Worm (Caenorhabditis elegans) whole organism, L4 larva: Measurements from ENCODE around the gene ceh-13.

ENCODE experiments used
- F10B5.3 ChIP-seq: sonication (generic microtip); optimal IDR thresholded peaks from 2 replicates; lab custom pipeline; 2016; ENCODE audit warnings: mild to moderate bottlenecking, missing genetic modification characterization, missing compliant biosample characterization
- F26F4.8 ChIP-seq: fragments of 200-800 bp; sonication (Bioruptor generic); conservative IDR thresholded peaks from 2 replicates; pipeline ENCODE4 v1.3.6; 2022; ENCODE audit warnings: missing genetic modification characterization, missing compliant biosample characterization
- T20F7.1 ChIP-seq: fragments of 200-800 bp; sonication (Bioruptor generic); optimal IDR thresholded peaks from 2 replicates; lab custom pipeline; 2018; ENCODE audit warnings: mild to moderate bottlenecking, missing genetic modification characterization, missing compliant biosample characterization
- T26A8.4 ChIP-seq: fragments of 200-800 bp; sonication (Bioruptor generic); IDR thresholded peaks from 2 replicates; pipeline ENCODE4 v1.3.6; 2022; ENCODE audit warnings: missing genetic modification characterization, missing compliant biosample characterization
- Y48G9A.11 ChIP-seq: fragments of 200-800 bp; sonication (Bioruptor generic); IDR thresholded peaks from 2 replicates; pipeline ENCODE4 v1.3.6; 2022; ENCODE audit warnings: missing genetic modification reagents, missing genetic modification characterization, missing compliant biosample characterization
- Y5F2A.4 ChIP-seq: fragments of 200-800 bp; sonication (Bioruptor generic); optimal IDR thresholded peaks from 2 replicates; lab custom pipeline; 2018; ENCODE audit warnings: mild to moderate bottlenecking, missing genetic modification characterization, missing compliant biosample characterization
- ZK337.2 ChIP-seq: fragments of 200-800 bp; sonication (Bioruptor generic); IDR thresholded peaks from 2 replicates; pipeline ENCODE4 v1.3.6; 2022; ENCODE audit warnings: missing genetic modification reagents, missing genetic modification characterization, missing compliant biosample characterization
- aha-1 ChIP-seq: fragments of 150-350 bp; peaks from one replicate; lab custom pipeline; 2014; ENCODE audit warnings: missing biosample characterization, missing genetic modification characterization
- attf-4 ChIP-seq: sonication (generic microtip); optimal IDR thresholded peaks from 3 replicates; lab custom pipeline; 2017; ENCODE audit warnings: missing biosample characterization, missing genetic modification characterization
- ceh-20 ChIP-seq: fragments of 200-800 bp; sonication (Bioruptor generic); IDR thresholded peaks from 2 replicates; pipeline ENCODE4 v1.3.6; 2022; ENCODE audit warnings: missing genetic modification reagents, missing genetic modification characterization, missing compliant biosample characterization
- ceh-28 ChIP-seq: fragments of 150-350 bp; optimal IDR thresholded peaks from 2 replicates; lab custom pipeline; 2014; ENCODE audit warnings: missing biosample characterization, missing genetic modification reagents, missing genetic modification characterization
- ceh-32 ChIP-seq: sonication (generic microtip); optimal IDR thresholded peaks from 2 replicates; lab custom pipeline; 2016; ENCODE audit warnings: mild to moderate bottlenecking, missing genetic modification characterization, missing compliant biosample characterization; ENCODE audit not compliant: poor library complexity
- ceh-44 ChIP-seq: fragments of 200-800 bp; sonication (Bioruptor generic); IDR thresholded peaks from 2 replicates; pipeline ENCODE4 v1.3.6; 2022; ENCODE audit warnings: missing genetic modification reagents, missing genetic modification characterization, missing compliant biosample characterization
- ceh-62 ChIP-seq: sonication (generic microtip); optimal IDR thresholded peaks from 2 replicates; lab custom pipeline; 2017; ENCODE audit warnings: missing biosample characterization, missing genetic modification characterization
- ces-1 ChIP-seq: fragments of 150-350 bp; sonication (generic microtip); optimal IDR thresholded peaks from 4 replicates; lab custom pipeline; 2014; ENCODE audit warnings: missing biosample characterization, missing genetic modification reagents, missing genetic modification characterization
- cey-2 ChIP-seq: sonication (generic microtip); optimal IDR thresholded peaks from 3 replicates; lab custom pipeline; 2017; ENCODE audit warnings: missing genetic modification characterization, mild to moderate bottlenecking, missing compliant biosample characterization, antibody characterized with exemption, borderline replicate concordance; ENCODE audit not compliant: insufficient read depth
- ctbp-1 ChIP-seq: fragments of 200-800 bp; sonication (Bioruptor generic); IDR thresholded peaks from 2 replicates; pipeline ENCODE4 v1.3.6; 2022; ENCODE audit warnings: missing genetic modification reagents, missing genetic modification characterization, missing compliant biosample characterization
- daf-19 ChIP-seq: fragments of 200-800 bp; sonication (Bioruptor generic); conservative IDR thresholded peaks from 2 replicates; pipeline ENCODE4 v1.3.6; 2022; ENCODE audit warnings: missing genetic modification characterization, missing compliant biosample characterization
- hif-1 ChIP-seq, 2 experiments: sonication (generic microtip); optimal IDR thresholded peaks; 2 replicates each; lab custom pipeline; 2016 to 2017; ENCODE audit warnings: missing compliant biosample characterization in 2 of 2, missing genetic modification characterization in 2 of 2, missing genetic modification reagents in 2 of 2, missing genotype in 2 of 2, mild to moderate bottlenecking in 1 of 2
- hlh-11 ChIP-seq: fragments of 200-800 bp; sonication (Bioruptor generic); optimal IDR thresholded peaks from 2 replicates; lab custom pipeline; 2018; ENCODE audit warnings: mild to moderate bottlenecking, missing genetic modification characterization, missing compliant biosample characterization
- hlh-30 ChIP-seq: sonication (generic microtip); optimal IDR thresholded peaks from 2 replicates; lab custom pipeline; 2017; ENCODE audit warnings: antibody characterized with exemption, mild to moderate bottlenecking, missing genetic modification characterization, missing compliant biosample characterization; ENCODE audit not compliant: insufficient read depth
- jun-1 ChIP-seq: fragments of 150-350 bp; optimal IDR thresholded peaks from 2 replicates; lab custom pipeline; 2014; ENCODE audit warnings: missing biosample characterization, missing genetic modification reagents, missing genetic modification characterization
- lin-15B ChIP-seq: fragments of 150-350 bp; sonication (generic microtip); optimal IDR thresholded peaks from 3 replicates; lab custom pipeline; 2014; ENCODE audit warnings: missing biosample characterization, missing genetic modification characterization
- lsy-2 ChIP-seq, 2 experiments: fragments of 150-350 bp in 1 of 2; sonication (generic microtip) in 1 of 2; optimal IDR thresholded peaks; 2 replicates each; lab custom pipeline; 2014 to 2017; ENCODE audit warnings: missing biosample characterization in 2 of 2, missing genetic modification characterization in 2 of 2
- madf-9 ChIP-seq: fragments of 200-800 bp; sonication (Bioruptor generic); conservative IDR thresholded peaks from 2 replicates; pipeline ENCODE4 v1.3.6; 2022; ENCODE audit warnings: missing genetic modification reagents, missing genetic modification characterization, missing compliant biosample characterization
- mdl-1 ChIP-seq, 2 experiments: fragments of 150-350 bp in 1 of 2; sonication (generic microtip) in 1 of 2; optimal IDR thresholded peaks; 2 replicates each; lab custom pipeline; 2014 to 2017; ENCODE audit warnings: missing biosample characterization in 2 of 2, missing genetic modification characterization in 2 of 2
- mes-2 ChIP-seq: sonication (generic microtip); optimal IDR thresholded peaks from 2 replicates; lab custom pipeline; 2016; ENCODE audit warnings: missing genotype, mild to moderate bottlenecking, missing genetic modification characterization, missing compliant biosample characterization; ENCODE audit not compliant: poor library complexity, severe bottlenecking
- nhr-10 ChIP-seq: fragments of 150-350 bp; optimal IDR thresholded peaks from 2 replicates; lab custom pipeline; 2014; ENCODE audit warnings: missing biosample characterization, missing genetic modification characterization
- nhr-102 ChIP-seq: sonication (generic microtip); optimal IDR thresholded peaks from 2 replicates; lab custom pipeline; 2016; ENCODE audit warnings: mild to moderate bottlenecking, missing genetic modification characterization, moderate library complexity, missing compliant biosample characterization
- nhr-11 ChIP-seq: fragments of 150-350 bp; optimal IDR thresholded peaks from 2 replicates; lab custom pipeline; 2014; ENCODE audit warnings: missing biosample characterization, missing genetic modification characterization
- nhr-28 ChIP-seq: fragments of 150-350 bp; optimal IDR thresholded peaks from 2 replicates; lab custom pipeline; 2014; ENCODE audit warnings: missing biosample characterization, missing genetic modification characterization
- nhr-42 ChIP-seq: fragments of 200-800 bp; sonication (Bioruptor generic); IDR thresholded peaks from 2 replicates; pipeline ENCODE4 v1.3.6; 2022; ENCODE audit warnings: missing genetic modification characterization, missing compliant biosample characterization
- pqm-1 ChIP-seq: sonication (generic microtip); optimal IDR thresholded peaks from 2 replicates; lab custom pipeline; 2017; ENCODE audit warnings: missing biosample characterization, missing genetic modification characterization
- saeg-2 ChIP-seq: fragments of 200-800 bp; sonication (Bioruptor generic); IDR thresholded peaks from 2 replicates; pipeline ENCODE4 v1.3.6; 2022; ENCODE audit warnings: missing genetic modification reagents, missing genetic modification characterization, missing compliant biosample characterization
- skn-1 ChIP-seq: fragments of 150-350 bp; optimal IDR thresholded peaks from 2 replicates; lab custom pipeline; 2014; ENCODE audit warnings: missing biosample characterization, missing genetic modification characterization
- spr-3 ChIP-seq: fragments of 200-800 bp; sonication (Bioruptor generic); optimal IDR thresholded peaks from 2 replicates; lab custom pipeline; 2018; ENCODE audit warnings: mild to moderate bottlenecking, missing genetic modification characterization, missing compliant biosample characterization
- unc-130 ChIP-seq: sonication (generic microtip); optimal IDR thresholded peaks from 2 replicates; lab custom pipeline; 2016; ENCODE audit warnings: missing genetic modification reagents, missing genetic modification characterization, missing compliant biosample characterization
- unc-62 ChIP-seq, 3 experiments: fragments of 150-350 bp in 1 of 3; sonication (generic microtip); optimal IDR thresholded peaks in 2 of 3; peaks in 1 of 3; 1 replicate in 1 of 3; 2 replicates in 2 of 3; lab custom pipeline; 2014 to 2017; ENCODE audit warnings: missing biosample characterization in 3 of 3, missing genetic modification characterization in 3 of 3, missing genetic modification reagents in 3 of 3, missing genotype in 1 of 3
- vab-7 ChIP-seq: fragments of 200-800 bp; sonication (Bioruptor generic); IDR thresholded peaks from 2 replicates; pipeline ENCODE4 v1.3.6; 2022; ENCODE audit warnings: missing genetic modification reagents, missing genetic modification characterization, missing compliant biosample characterization

The ceh-13 gene

ce11 chrIII:7554697-7555145 is 739 bp upstream of the ceh-13 start:
- TF ChIP-seq aha-1 (peak; percentile 65), ceh-20 (GFP tag; lab: Robert Waterston, UW) (peak; percentile 81), spr-3 (GFP tag; lab: Kevin White, UChicago) (no peak), lsy-2 (tag; optimal IDR thresholded peaks at IDR 0.05; lab: Kevin White, UChicago) (peak in 1 of 2 experiments; percentile 48), jun-1 (tag; lab: Kevin White, UChicago) (no peak), saeg-2 (no peak), unc-62 (GFP tag; optimal IDR thresholded peaks at IDR 0.05 in 1 of 2; lab: Kevin White, UChicago) (peak in 1 of 2 experiments; percentile 99), unc-62 (tag; optimal IDR thresholded peaks at IDR 0.05; lab: Kevin White, UChicago) (no peak), hlh-11 (peak; percentile 8), nhr-28 (tag; lab: Kevin White, UChicago) (no peak), skn-1 (tag; lab: Kevin White, UChicago) (no peak), ceh-44 (no peak), mdl-1 (tag; optimal IDR thresholded peaks at IDR 0.05; lab: Kevin White, UChicago) (peak in 1 of 2 experiments; percentile 2), lin-15B (tag; lab: Kevin White, UChicago) (no peak), unc-130 (GFP tag; lab: Kevin White, UChicago) (no peak)

DNA sequence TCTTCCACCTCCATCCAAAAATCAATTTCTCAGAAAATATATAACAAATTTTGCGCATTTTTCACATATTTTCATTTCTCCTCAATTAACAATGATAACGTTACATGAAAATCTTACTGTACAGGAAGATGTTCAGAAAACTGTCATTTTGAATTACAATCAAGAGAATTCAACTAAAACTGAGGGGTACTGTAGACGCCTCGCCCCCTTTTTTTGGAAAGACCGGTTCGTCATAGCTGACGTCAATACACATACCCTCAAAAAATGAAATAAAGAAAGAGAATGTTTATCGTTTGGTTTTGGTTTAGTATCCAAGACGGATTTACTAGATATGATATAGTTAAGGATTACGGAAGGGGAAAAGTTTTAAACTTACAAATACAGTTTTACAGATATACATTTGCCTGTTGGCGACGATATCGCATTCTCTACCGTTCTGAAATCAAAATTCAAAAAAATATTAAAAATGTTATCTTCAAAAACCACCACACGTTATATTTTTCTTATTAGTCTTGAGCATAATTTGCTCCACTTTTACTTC is 2.5 kb downstream of the ceh-13 start:
- peak; percentile 14 for TF ChIP-seq nhr-28 (tag; lab: Kevin White, UChicago)
- TF ChIP-seq hlh-30 (tag; lab: Kevin White, UChicago) = no peak
- no peak for TF ChIP-seq ces-1
- TF ChIP-seq lsy-2 (tag; optimal IDR thresholded peaks at IDR 0.05; lab: Kevin White, UChicago) = peak; percentile 29 to 66
- TF ChIP-seq pqm-1 (tag; lab: Kevin White, UChicago) = no peak
- no peak for TF ChIP-seq ctbp-1
- TF ChIP-seq vab-7 (GFP tag; lab: Robert Waterston, UW) = no peak
- TF ChIP-seq ceh-28 (tag; lab: Kevin White, UChicago) = no peak
- no peak for TF ChIP-seq nhr-102 (tag; lab: Kevin White, UChicago)
- no peak for TF ChIP-seq cey-2 (tag; lab: Kevin White, UChicago)
- no peak for TF ChIP-seq ZK337.2 (GFP tag; lab: Robert Waterston, UW)
- TF ChIP-seq nhr-42 (GFP tag; lab: Robert Waterston, UW) = no peak
- no peak for TF ChIP-seq daf-19 (GFP tag; lab: Robert Waterston, UW)
- no peak for TF ChIP-seq F10B5.3 (tag; lab: Kevin White, UChicago)
- peak in 1 of 2 experiments; percentile 94 for TF ChIP-seq unc-62 (GFP tag; optimal IDR thresholded peaks at IDR 0.05 in 1 of 2; lab: Kevin White, UChicago)
- TF ChIP-seq unc-62 (tag; optimal IDR thresholded peaks at IDR 0.05; lab: Kevin White, UChicago) = no peak
- no peak for TF ChIP-seq ceh-32 (tag; lab: Kevin White, UChicago)
- no peak for TF ChIP-seq nhr-10 (tag; lab: Kevin White, UChicago)
- 0 out of 2 replicates have a peak, but pooled peaks have one; percentile 19 for TF ChIP-seq ceh-20 (GFP tag; lab: Robert Waterston, UW)
- no peak for TF ChIP-seq ceh-44
- TF ChIP-seq T26A8.4 (GFP tag; lab: Robert Waterston, UW) = no peak
- TF ChIP-seq attf-4 = no peak
- no peak for TF ChIP-seq ceh-62 (tag; lab: Kevin White, UChicago)
- TF ChIP-seq madf-9 (GFP tag; lab: Robert Waterston, UW) = no peak
- no peak for TF ChIP-seq hlh-11
- no peak for TF ChIP-seq mdl-1 (tag; optimal IDR thresholded peaks at IDR 0.05; lab: Kevin White, UChicago)
- no peak for TF ChIP-seq T20F7.1 (GFP tag; lab: Kevin White, UChicago)
- TF ChIP-seq lin-15B (tag; lab: Kevin White, UChicago) = no peak
- no peak for TF ChIP-seq nhr-11
- no peak for TF ChIP-seq F26F4.8

DNA sequence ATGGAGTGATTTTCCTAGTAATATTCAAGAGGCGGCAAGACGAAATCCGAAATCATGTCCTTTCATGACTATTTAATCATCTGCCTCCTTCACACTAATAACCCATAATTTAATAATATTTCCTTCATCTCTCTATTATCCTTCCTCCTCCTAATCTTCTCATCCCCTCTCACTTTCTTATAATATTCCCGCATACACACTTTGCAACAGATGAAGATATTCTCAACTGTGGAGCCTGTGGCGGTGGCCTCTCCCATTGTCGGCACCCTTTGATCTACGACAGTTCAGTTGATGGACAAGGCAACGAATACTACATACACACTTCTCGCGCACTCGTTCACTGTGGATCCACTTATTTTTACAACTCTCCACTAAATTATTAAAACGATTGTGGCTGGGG is 3.2 kb downstream of the ceh-13 start:
- no peak for TF ChIP-seq mes-2 (tag; lab: Kevin White, UChicago)
- TF ChIP-seq hif-1 (tag; optimal IDR thresholded peaks at IDR 0.05; lab: Kevin White, UChicago) = no peak
- TF ChIP-seq Y48G9A.11 (GFP tag; lab: Robert Waterston, UW) = no peak
- TF ChIP-seq mdl-1 (tag; optimal IDR thresholded peaks at IDR 0.05; lab: Kevin White, UChicago) = no peak
- TF ChIP-seq Y5F2A.4 (GFP tag; lab: Kevin White, UChicago) = no peak
